Worm (Caenorhabditis elegans): ENCODE measurements around the gene zfp-2.

DNA sequence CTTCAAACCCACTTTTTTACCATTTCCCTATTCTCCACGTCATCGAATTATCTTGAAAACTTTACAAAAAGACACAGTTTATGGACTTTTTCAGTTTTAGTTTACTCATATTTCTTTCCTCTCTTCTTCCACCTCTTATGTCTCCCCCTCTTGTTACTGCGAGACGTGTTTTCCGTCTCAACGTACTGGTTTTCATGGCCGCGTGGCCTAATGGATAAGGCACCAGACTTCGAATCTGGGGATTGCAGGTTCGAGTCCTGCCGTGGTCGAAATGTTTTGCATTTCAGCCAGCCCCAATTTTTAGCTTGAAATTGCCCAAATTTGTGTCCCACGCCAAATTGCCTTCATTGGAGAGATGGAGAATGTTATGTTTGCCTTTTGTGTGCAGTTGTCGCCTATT, 8.6 kb downstream of the zfp-2 start:
- peak; percentile 67 for TF ChIP-seq fax-1 (tag; optimal IDR thresholded peaks at IDR 0.05)
- no peak for TF ChIP-seq fkh-10 (GFP tag; optimal IDR thresholded peaks at IDR 0.05)
- TF ChIP-seq pax-1 (tag; optimal IDR thresholded peaks at IDR 0.05) = no peak
- peak; percentile 73 for TF ChIP-seq hlh-13 (GFP tag; optimal IDR thresholded peaks at IDR 0.05)
- TF ChIP-seq tbx-2 (tag; optimal IDR thresholded peaks at IDR 0.05) = peak; percentile 67
- TF ChIP-seq unc-86 (tag; optimal IDR thresholded peaks at IDR 0.05) = peak; percentile 88
- TF ChIP-seq sox-4 (tag; optimal IDR thresholded peaks at IDR 0.05) = peak; percentile 89
- peak; percentile 85 for TF ChIP-seq ref-2 (tag; optimal IDR thresholded peaks at IDR 0.05)
- TF ChIP-seq elt-2 (tag; optimal IDR thresholded peaks at IDR 0.05) = peak; percentile 91
- no peak for TF ChIP-seq pqm-1 (tag; optimal IDR thresholded peaks at IDR 0.05)
- TF ChIP-seq syd-9 (tag; optimal IDR thresholded peaks at IDR 0.05) = peak; percentile 86
